Worm (Caenorhabditis elegans): Measurements from ENCODE around the gene ttr-39.

DNA sequence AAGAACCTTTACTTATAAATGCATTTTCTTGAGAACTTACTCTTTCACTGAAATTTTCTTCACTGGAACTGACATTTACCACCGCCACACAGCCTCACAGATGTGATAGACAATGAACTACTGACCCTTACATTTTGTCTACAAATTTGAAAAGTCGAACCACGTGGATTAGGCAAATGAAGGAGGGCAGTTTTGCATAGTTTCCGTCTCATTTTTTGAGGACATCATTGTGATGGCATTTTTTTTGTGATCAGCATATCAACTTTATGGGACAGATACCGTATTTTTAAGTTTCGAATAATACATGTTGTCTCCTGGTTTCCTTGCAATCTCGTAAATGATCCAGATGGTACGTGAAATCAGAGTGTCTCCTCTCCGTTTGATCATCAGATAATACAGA, 17.1 kb downstream of the ttr-39 start, which contains the start of gene W01B6.3:
- TF ChIP-seq flt-1 (GFP tag; IDR thresholded peaks at IDR 0.05): no peak
- no peak for TF ChIP-seq tra-4 (tag; optimal IDR thresholded peaks at IDR 0.05)
- no peak for TF ChIP-seq ama-1 (optimal IDR thresholded peaks at IDR 0.05)
- TF ChIP-seq hnd-1 (tag; optimal IDR thresholded peaks at IDR 0.05): no peak
- TF ChIP-seq tbx-37 (GFP tag; conservative IDR thresholded peaks at IDR 0.05): no peak
- no peak for TF ChIP-seq pes-1 (GFP tag; IDR thresholded peaks at IDR 0.05)
- no peak for TF ChIP-seq ceh-13 (GFP tag; optimal IDR thresholded peaks at IDR 0.05)
- TF ChIP-seq scrt-1 (GFP tag; IDR thresholded peaks at IDR 0.05): no peak

Measured in whole organism, early embryonic.